Worm (Caenorhabditis elegans): Measurements from ENCODE around the gene C45G9.14.

- TF ChIP-seq daf-16 (GFP tag; optimal IDR thresholded peaks at IDR 0.05) (no peak), daf-16 (tag; optimal IDR thresholded peaks at IDR 0.05) (no peak), fkh-10 (GFP tag; optimal IDR thresholded peaks at IDR 0.05) (no peak), ama-1 (optimal IDR thresholded peaks at IDR 0.05) (no peak), ztf-11 (tag; optimal IDR thresholded peaks at IDR 0.05) (no peak)
Measured at ce11 chrIII:4998956-4999425, 45.8 kb upstream of the C45G9.14 start, which contains the start of gene smcr-8.
